Fruit fly (Drosophila melanogaster) whole organism, embryonic: ENCODE results near the gene CG15888.

Experiments used
- B-H2 ChIP-seq: fragments of 200-800 bp; sonication (Bioruptor generic); optimal IDR thresholded peaks from 2 replicates; lab custom pipeline; 2018; ENCODE audit warnings: missing biosample characterization, mild to moderate bottlenecking, missing genetic modification characterization
- Bgb ChIP-seq: fragments of 200-800 bp; sonication (Bioruptor generic); IDR thresholded peaks from 2 replicates; pipeline ENCODE4 v1.3.6; 2022; ENCODE audit warnings: missing biosample characterization, missing genetic modification characterization; ENCODE audit not compliant: partially characterized antibody
- Blimp-1 ChIP-seq: fragments of 200-800 bp; sonication (Bioruptor generic); optimal IDR thresholded peaks from 3 replicates; lab custom pipeline; 2018; ENCODE audit warnings: missing biosample characterization, missing genetic modification characterization, mild to moderate bottlenecking, moderate library complexity, missing genetic modification reagents
- Bteb2 ChIP-seq: fragments of 200-800 bp; sonication (Bioruptor generic); optimal IDR thresholded peaks from 2 replicates; lab custom pipeline; 2016; ENCODE audit warnings: missing biosample characterization, missing genetic modification characterization
- C15 ChIP-seq: fragments of 200-800 bp; sonication (Bioruptor generic); IDR thresholded peaks from 3 replicates; pipeline ENCODE4 v1.3.6; 2022; ENCODE audit warnings: missing biosample characterization, missing genetic modification characterization
- CG10147 ChIP-seq: fragments of 200-800 bp; sonication (Bioruptor generic); optimal IDR thresholded peaks from 2 replicates; lab custom pipeline; 2019; ENCODE audit warnings: missing biosample characterization, mild to moderate bottlenecking, missing genetic modification characterization, moderate library complexity
- CG12155 ChIP-seq: fragments of 200-800 bp; sonication (Bioruptor generic); optimal IDR thresholded peaks from 3 replicates; lab custom pipeline; 2016; ENCODE audit warnings: missing biosample characterization, missing genetic modification characterization
- CG12659 ChIP-seq: fragments of 200-800 bp; sonication (Bioruptor generic); optimal IDR thresholded peaks from 3 replicates; lab custom pipeline; 2017; ENCODE audit warnings: mild to moderate bottlenecking, missing biosample characterization, missing genetic modification reagents, missing genetic modification characterization
- CG13424 ChIP-seq: fragments of 200-800 bp; sonication (Bioruptor generic); optimal IDR thresholded peaks from 2 replicates; lab custom pipeline; 2019; ENCODE audit warnings: missing biosample characterization, mild to moderate bottlenecking, missing genetic modification characterization, moderate library complexity
- CG13624 ChIP-seq: fragments of 200-800 bp; sonication (Bioruptor generic); optimal IDR thresholded peaks from 2 replicates; lab custom pipeline; 2016; ENCODE audit warnings: missing biosample characterization, missing genetic modification characterization
- CG14965 ChIP-seq: fragments of 200-800 bp; sonication (Bioruptor generic); optimal IDR thresholded peaks from 2 replicates; lab custom pipeline; 2016; ENCODE audit warnings: missing biosample characterization, missing genetic modification characterization, borderline replicate concordance
- CG15514 ChIP-seq: fragments of 200-800 bp; sonication (Bioruptor generic); optimal IDR thresholded peaks from 3 replicates; lab custom pipeline; 2017; ENCODE audit warnings: missing biosample characterization, missing genetic modification characterization, mild to moderate bottlenecking, moderate library complexity, missing genetic modification reagents
- CG17385 ChIP-seq: fragments of 200-800 bp; sonication (Bioruptor generic); optimal IDR thresholded peaks from 3 replicates; lab custom pipeline; 2018; ENCODE audit warnings: missing biosample characterization, mild to moderate bottlenecking, missing genetic modification characterization
- CG18476 ChIP-seq: fragments of 200-800 bp; sonication (Bioruptor generic); optimal IDR thresholded peaks from 2 replicates; lab custom pipeline; 2016; ENCODE audit warnings: missing biosample characterization, mild to moderate bottlenecking, missing genetic modification characterization
- CG6175 ChIP-seq: fragments of 200-800 bp; sonication (Bioruptor generic); IDR thresholded peaks from 3 replicates; pipeline ENCODE4 v1.3.6; 2022; ENCODE audit warnings: missing biosample characterization, missing genetic modification characterization
- CG6765 ChIP-seq: fragments of 200-800 bp; sonication (Bioruptor generic); optimal IDR thresholded peaks from 3 replicates; lab custom pipeline; 2017; ENCODE audit warnings: missing biosample characterization, mild to moderate bottlenecking, missing genetic modification characterization
- CG7839 ChIP-seq: fragments of 200-800 bp; sonication (Bioruptor generic); optimal IDR thresholded peaks from 3 replicates; lab custom pipeline; 2018; ENCODE audit warnings: missing biosample characterization, mild to moderate bottlenecking, missing genetic modification characterization, moderate library complexity
- CG8359 ChIP-seq: fragments of 200-800 bp; sonication (Bioruptor generic); optimal IDR thresholded peaks from 2 replicates; lab custom pipeline; 2017; ENCODE audit warnings: missing biosample characterization, mild to moderate bottlenecking, missing genetic modification characterization, borderline replicate concordance
- CG9727 ChIP-seq: fragments of 200-800 bp; sonication (Bioruptor generic); optimal IDR thresholded peaks from 3 replicates; lab custom pipeline; 2017; ENCODE audit warnings: missing biosample characterization, mild to moderate bottlenecking, missing genetic modification characterization
- CG9797 ChIP-seq: fragments of 200-800 bp; sonication (Bioruptor generic); optimal IDR thresholded peaks from 3 replicates; lab custom pipeline; 2018; ENCODE audit warnings: missing biosample characterization, mild to moderate bottlenecking, missing genetic modification characterization
- CG9932 ChIP-seq: fragments of 200-800 bp; sonication (Bioruptor generic); IDR thresholded peaks from 2 replicates; pipeline ENCODE4 v1.3.6; 2022; ENCODE audit warnings: missing biosample characterization, missing genetic modification characterization
- CHES-1-like ChIP-seq: fragments of 200-800 bp; sonication (Bioruptor generic); optimal IDR thresholded peaks from 2 replicates; lab custom pipeline; 2016; ENCODE audit warnings: missing biosample characterization, missing genetic modification characterization
- Deaf1 ChIP-seq: fragments of 200-800 bp; optimal IDR thresholded peaks from 3 replicates; lab custom pipeline; 2019; ENCODE audit warnings: missing biosample characterization, mild to moderate bottlenecking, missing genetic modification characterization, moderate library complexity
- GATAe ChIP-seq: fragments of 200-800 bp; sonication (Bioruptor generic); conservative IDR thresholded peaks from 2 replicates; pipeline ENCODE4 v1.3.6; 2022; ENCODE audit warnings: missing biosample characterization, missing genetic modification characterization
- HLH4C ChIP-seq: fragments of 200-800 bp; sonication (Bioruptor generic); IDR thresholded peaks from 3 replicates; pipeline ENCODE4 v1.3.6; 2022; ENCODE audit warnings: missing biosample characterization, missing genetic modification characterization; ENCODE audit not compliant: partially characterized antibody
- Hand ChIP-seq: fragments of 200-800 bp; sonication (Bioruptor generic); optimal IDR thresholded peaks from 2 replicates; lab custom pipeline; 2017; ENCODE audit warnings: mild to moderate bottlenecking, missing biosample characterization, missing genetic modification reagents, missing genetic modification characterization
- Hmx ChIP-seq: fragments of 200-800 bp; sonication (Bioruptor generic); optimal IDR thresholded peaks from 2 replicates; lab custom pipeline; 2016; ENCODE audit warnings: missing biosample characterization, missing genetic modification characterization
- Hsf ChIP-seq: fragments of 200-800 bp; sonication (Bioruptor generic); optimal IDR thresholded peaks from 3 replicates; lab custom pipeline; 2016; ENCODE audit warnings: missing biosample characterization, missing genetic modification characterization
- Jarid2 ChIP-seq: fragments of 200-800 bp; sonication (Bioruptor generic); optimal IDR thresholded peaks from 3 replicates; lab custom pipeline; 2017; ENCODE audit warnings: mild to moderate bottlenecking, missing biosample characterization, missing genetic modification reagents, missing genetic modification characterization
- Meics ChIP-seq: fragments of 200-800 bp; sonication (Bioruptor generic); optimal IDR thresholded peaks from 2 replicates; lab custom pipeline; 2017; ENCODE audit warnings: missing biosample characterization, mild to moderate bottlenecking, missing genetic modification characterization
- Pdp1 ChIP-seq, 2 experiments: fragments of 200-800 bp; sonication (Bioruptor generic); optimal IDR thresholded peaks; 3 replicates each; lab custom pipeline; 2016; ENCODE audit warnings: missing biosample characterization in 2 of 2, missing genetic modification characterization in 2 of 2, mild to moderate bottlenecking in 1 of 2, moderate library complexity in 1 of 2
- TFAM ChIP-seq: fragments of 200-800 bp; sonication (Bioruptor generic); optimal IDR thresholded peaks from 2 replicates; lab custom pipeline; 2017; ENCODE audit warnings: missing biosample characterization, missing genetic modification characterization, inconsistent platforms
- cad ChIP-seq: fragments of >200 bp; optimal IDR thresholded peaks from 2 replicates; lab custom pipeline; 2017; ENCODE audit warnings: missing biosample characterization, missing genetic modification characterization
- caup ChIP-seq: fragments of 200-800 bp; sonication (Bioruptor generic); optimal IDR thresholded peaks from 3 replicates; lab custom pipeline; 2017; ENCODE audit warnings: missing biosample characterization, mild to moderate bottlenecking, missing genetic modification characterization, moderate library complexity; ENCODE audit not compliant: severe bottlenecking
- chinmo ChIP-seq: fragments of 200-800 bp; sonication (Bioruptor generic); IDR thresholded peaks from 4 replicates; pipeline ENCODE4 v1.3.6; 2022; ENCODE audit warnings: missing biosample characterization, missing genetic modification characterization; ENCODE audit not compliant: partially characterized antibody
- crp ChIP-seq, 2 experiments: fragments of 200-800 bp; sonication (Bioruptor generic); optimal IDR thresholded peaks; 2 replicates in 1 of 2; 3 replicates in 1 of 2; lab custom pipeline; 2017; ENCODE audit warnings: missing biosample characterization in 2 of 2, missing genetic modification characterization in 2 of 2, mild to moderate bottlenecking in 1 of 2, moderate library complexity in 1 of 2
- cwo ChIP-seq: fragments of 200-800 bp; sonication (Bioruptor generic); optimal IDR thresholded peaks from 3 replicates; lab custom pipeline; 2017; ENCODE audit warnings: missing biosample characterization, missing genetic modification characterization, mild to moderate bottlenecking, moderate library complexity, missing genetic modification reagents
- grau ChIP-seq: fragments of 200-800 bp; optimal IDR thresholded peaks from 3 replicates; lab custom pipeline; 2019; ENCODE audit warnings: missing biosample characterization, mild to moderate bottlenecking, missing genetic modification characterization, moderate library complexity
- lov ChIP-seq, 2 experiments: fragments of 200-800 bp in 1 of 2; fragments of >200 bp in 1 of 2; sonication (Bioruptor generic) in 1 of 2; IDR thresholded peaks in 1 of 2; optimal IDR thresholded peaks in 1 of 2; 2 replicates in 1 of 2; 3 replicates in 1 of 2; pipeline versions ENCODE4 v1.3.6 to Lab custom; 2017 to 2022; ENCODE audit warnings: missing biosample characterization in 1 of 2, missing genetic modification characterization in 1 of 2
- oc ChIP-seq: fragments of 200-800 bp; sonication (Bioruptor generic); optimal IDR thresholded peaks from 2 replicates; lab custom pipeline; 2018; ENCODE audit warnings: missing biosample characterization, mild to moderate bottlenecking, missing genetic modification characterization, moderate library complexity
- pros ChIP-seq: fragments of 200-800 bp; sonication (Bioruptor generic); optimal IDR thresholded peaks from 3 replicates; lab custom pipeline; 2019; ENCODE audit warnings: missing biosample characterization, mild to moderate bottlenecking, missing genetic modification characterization, moderate library complexity
- rib ChIP-seq: fragments of 200-800 bp; sonication (Bioruptor generic); IDR thresholded peaks from 2 replicates; pipeline ENCODE4 v1.3.6; 2022; ENCODE audit warnings: missing biosample characterization, missing genetic modification characterization
- so ChIP-seq: fragments of 200-800 bp; sonication (Bioruptor generic); IDR thresholded peaks from 3 replicates; pipeline ENCODE4 v1.3.6; 2022; ENCODE audit warnings: missing biosample characterization, missing genetic modification characterization
- sr ChIP-seq: fragments of 200-800 bp; sonication (Bioruptor generic); IDR thresholded peaks from 3 replicates; pipeline ENCODE4 v1.3.6; 2022; ENCODE audit warnings: missing biosample characterization, missing genetic modification characterization
- vfl ChIP-seq: fragments of 200-800 bp; sonication (Bioruptor generic); optimal IDR thresholded peaks from 2 replicates; lab custom pipeline; 2016; ENCODE audit warnings: missing biosample characterization, missing genetic modification characterization
- vvl ChIP-seq: fragments of 200-800 bp; sonication (Bioruptor generic); IDR thresholded peaks from 2 replicates; pipeline ENCODE4 v1.3.6; 2022; ENCODE audit warnings: missing biosample characterization, missing genetic modification characterization
- wor ChIP-seq: fragments of 200-800 bp; sonication (Bioruptor generic); IDR thresholded peaks from 2 replicates; pipeline ENCODE4 v1.3.6; 2022; ENCODE audit warnings: missing biosample characterization, missing genetic modification characterization

CG15888 gene

DNA sequence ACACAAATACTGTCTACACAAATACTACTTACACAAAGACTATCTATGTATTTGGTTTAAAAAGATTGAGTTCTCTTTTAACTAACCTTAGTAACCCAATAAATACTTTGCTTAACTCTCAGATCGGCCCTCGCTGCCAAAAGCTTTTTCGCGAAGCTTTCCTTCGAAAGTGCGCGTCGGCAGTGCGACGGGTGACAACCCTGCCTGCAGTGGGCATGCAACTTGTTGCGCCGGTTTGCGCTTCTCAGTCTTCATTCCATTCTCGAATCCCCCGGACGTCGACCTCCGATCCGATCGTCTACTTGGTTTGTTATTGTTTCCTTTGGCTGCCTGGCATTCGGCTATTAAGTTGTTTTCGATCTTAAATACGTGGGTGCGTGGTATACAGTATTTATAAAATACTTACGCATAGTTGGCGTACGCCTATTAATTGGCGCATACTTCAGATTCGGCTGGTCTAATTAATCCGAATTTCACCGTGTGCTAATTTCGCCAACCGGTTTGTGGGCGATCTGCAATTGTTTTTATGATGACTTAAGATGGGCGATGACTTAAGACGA is 26.1 kb downstream of the CG15888 start, which contains the start of gene CG11686 (continued):
- TF ChIP-seq Pdp1 (GFP tag; optimal IDR thresholded peaks at IDR 0.05; lab: Kevin White, UChicago) (no peak), CG7839 (tag; lab: Kevin White, UChicago) (peak; percentile 24), rib (GFP tag; lab: Robert Waterston, UW) (0 out of 2 replicates have a peak, but pooled peaks have one; percentile 16), CG13424 (tag; lab: Kevin White, UChicago) (no peak), CG15514 (GFP tag; lab: Kevin White, UChicago) (peak; percentile 14), C15 (GFP tag; lab: Robert Waterston, UW) (no peak), CG10147 (GFP tag; lab: Kevin White, UChicago) (peak; percentile 1), CG12659 (GFP tag; lab: Kevin White, UChicago) (peak; percentile 13), CG9727 (GFP tag; lab: Kevin White, UChicago) (no peak), GATAe (no peak), caup (GFP tag; lab: Kevin White, UChicago) (peak; percentile 17), cwo (no peak), Hmx (GFP tag; lab: Kevin White, UChicago) (no peak), CG8359 (GFP tag; lab: Kevin White, UChicago) (no peak), cad (GFP tag; lab: Kevin White, UChicago) (no peak), CHES-1-like (GFP tag; lab: Kevin White, UChicago) (no peak), so (GFP tag; lab: Robert Waterston, UW) (no peak), CG9797 (GFP tag; lab: Kevin White, UChicago) (no peak), Hsf (no peak), wor (GFP tag; lab: Robert Waterston, UW) (no peak), sr (GFP tag; lab: Robert Waterston, UW) (peak; percentile 76), grau (tag; lab: Kevin White, UChicago) (peak; percentile 18), Jarid2 (GFP tag; lab: Kevin White, UChicago) (peak; percentile 70), CG6765 (GFP tag; lab: Kevin White, UChicago) (no peak), crp (GFP tag; optimal IDR thresholded peaks at IDR 0.05; lab: Kevin White, UChicago) (no peak), Hand (GFP tag; lab: Kevin White, UChicago) (no peak), vvl (0 out of 2 replicates have a peak, but pooled peaks have one; percentile 41), lov (optimal IDR thresholded peaks at IDR 0.05; lab: Kevin White, UChicago) (no peak), lov (GFP tag; IDR thresholded peaks at IDR 0.05; lab: Robert Waterston, UW) (0 out of 3 replicates have a peak, but pooled peaks have one; percentile 4), Blimp-1 (GFP tag; lab: Kevin White, UChicago) (no peak), Deaf1 (no peak), HLH4C (GFP tag; lab: Robert Waterston, UW) (no peak; the same call in 2 of the 3 replicates), Bgb (peak; percentile 53; the same call in 1 of the 2 replicates), CG17385 (GFP tag; lab: Kevin White, UChicago) (peak; percentile 3), vfl (GFP tag; lab: Kevin White, UChicago) (no peak), CG14965 (GFP tag; lab: Kevin White, UChicago) (no peak), CG13624 (GFP tag; lab: Kevin White, UChicago) (no peak), chinmo (GFP tag; lab: Robert Waterston, UW) (peak; percentile 88; the same call in 3 of the 4 replicates), Bteb2 (GFP tag; lab: Kevin White, UChicago) (no peak), CG9932 (GFP tag; lab: Robert Waterston, UW) (0 out of 2 replicates have a peak, but pooled peaks have one; percentile 15), pros (GFP tag; lab: Kevin White, UChicago) (no peak), CG18476 (GFP tag; lab: Kevin White, UChicago) (peak; percentile 98), Meics (GFP tag; lab: Kevin White, UChicago) (peak; percentile 39), B-H2 (GFP tag; lab: Kevin White, UChicago) (no peak), CG12155 (GFP tag; lab: Kevin White, UChicago) (no peak), CG6175 (GFP tag; lab: Robert Waterston, UW) (peak; percentile 49; the same call in 1 of the 3 replicates), TFAM (GFP tag; lab: Kevin White, UChicago) (no peak), oc (peak; percentile 48)
